Fruit fly (Drosophila melanogaster): ENCODE measurements around the gene mRpL11.

mRpL11 gene

DNA sequence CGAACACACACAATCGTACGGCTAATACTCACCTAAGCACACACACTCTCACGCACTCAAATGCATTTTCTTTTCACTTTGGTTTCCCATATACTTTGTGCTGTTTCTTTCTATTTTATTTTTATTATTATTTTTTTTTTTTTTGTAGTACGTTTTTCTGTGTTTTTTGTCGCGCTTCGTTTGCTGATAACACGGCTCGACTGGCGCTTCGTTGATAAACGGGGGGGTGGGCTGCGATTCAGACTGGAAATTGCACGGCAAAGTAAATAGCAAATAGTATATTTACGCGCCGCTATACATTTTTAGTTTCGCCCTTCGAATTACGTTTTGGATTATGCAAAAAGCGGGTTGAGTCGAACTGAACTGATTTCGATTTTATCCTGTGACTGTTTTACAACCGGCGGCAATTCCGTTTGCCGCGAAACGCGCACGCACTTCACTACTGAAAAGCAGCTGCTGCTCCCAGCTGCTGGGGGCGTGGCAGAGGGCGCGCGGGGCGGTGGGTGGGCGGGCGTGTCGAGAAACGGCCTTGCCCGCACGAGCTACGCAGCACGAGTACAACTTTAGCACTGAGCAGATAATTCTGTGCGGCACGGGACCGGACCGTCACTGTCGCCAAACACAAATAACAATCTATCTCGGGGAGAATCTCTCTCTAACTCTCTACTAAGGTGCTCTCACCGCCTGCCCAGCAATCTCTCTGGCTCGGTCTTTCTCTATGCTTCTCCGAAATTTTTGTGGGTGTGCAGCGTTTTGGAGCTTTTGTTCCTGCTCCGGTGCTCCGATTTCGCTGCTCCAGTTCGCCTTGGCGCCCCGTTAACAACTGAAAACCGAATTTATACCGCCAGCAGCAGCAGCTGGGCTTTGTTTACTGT lies 46.1 kb downstream of the mRpL11 start, which contains the start of gene Pde6 (continued):
- TF ChIP-seq Sox15 (GFP tag; optimal IDR thresholded peaks at IDR 0.05) = no peak
- peak; percentile 91 for TF ChIP-seq CG6163 (GFP tag; IDR thresholded peaks at IDR 0.05)
- peak; percentile 56 for TF ChIP-seq CG6808 (GFP tag; optimal IDR thresholded peaks at IDR 0.05)
- peak; percentile 33 for TF ChIP-seq CG3032 (tag; optimal IDR thresholded peaks at IDR 0.05)
- peak; percentile 5 for TF ChIP-seq fkh (GFP tag; optimal IDR thresholded peaks at IDR 0.05)
- TF ChIP-seq CG6276 (GFP tag; optimal IDR thresholded peaks at IDR 0.05) = peak; percentile 87
- peak; percentile 28 for TF ChIP-seq spab (GFP tag; optimal IDR thresholded peaks at IDR 0.05)
- TF ChIP-seq Gug (GFP tag; IDR thresholded peaks at IDR 0.05) = peak; percentile 68
- TF ChIP-seq CG10631 (GFP tag; optimal IDR thresholded peaks at IDR 0.05) = peak; percentile 17
- TF ChIP-seq net (GFP tag; optimal IDR thresholded peaks at IDR 0.05) = peak; percentile 74
- no peak for TF ChIP-seq Ets21C (GFP tag; optimal IDR thresholded peaks at IDR 0.05)
- TF ChIP-seq pdm3 (GFP tag; optimal IDR thresholded peaks at IDR 0.05) = peak; percentile 24
- TF ChIP-seq ss (GFP tag; optimal IDR thresholded peaks at IDR 0.05) = peak; percentile 21 to 52
- peak; percentile 40 for TF ChIP-seq CG34406 (GFP tag; optimal IDR thresholded peaks at IDR 0.05)
- no peak for TF ChIP-seq Sox102F (GFP tag; optimal IDR thresholded peaks at IDR 0.05)
- TF ChIP-seq CG11902 (GFP tag; optimal IDR thresholded peaks at IDR 0.05) = no peak
- peak; percentile 78 for TF ChIP-seq CG32006 (GFP tag; optimal IDR thresholded peaks at IDR 0.05)
- no peak for TF ChIP-seq esn (GFP tag; optimal IDR thresholded peaks at IDR 0.05)
- peak; percentile 65 for TF ChIP-seq Lpt (GFP tag; optimal IDR thresholded peaks at IDR 0.05)
- TF ChIP-seq Smox (GFP tag; optimal IDR thresholded peaks at IDR 0.05) = no peak

- TF ChIP-seq CG32006 (GFP tag; optimal IDR thresholded peaks at IDR 0.05) = peak; percentile 94
- peak; percentile 73 for TF ChIP-seq Gug (GFP tag; IDR thresholded peaks at IDR 0.05)
- peak; percentile 30 for TF ChIP-seq CG8632 (GFP tag; optimal IDR thresholded peaks at IDR 0.05)
- peak; percentile 37 for TF ChIP-seq fd59A (GFP tag; optimal IDR thresholded peaks at IDR 0.05)
- no peak for TF ChIP-seq vri (GFP tag; optimal IDR thresholded peaks at IDR 0.05)
- peak; percentile 59 for TF ChIP-seq esn (GFP tag; optimal IDR thresholded peaks at IDR 0.05)
- peak; percentile 86 for TF ChIP-seq CG4318 (GFP tag; optimal IDR thresholded peaks at IDR 0.05)
- TF ChIP-seq CG8119 (GFP tag; IDR thresholded peaks at IDR 0.05) = peak; percentile 89
- TF ChIP-seq Smox (GFP tag; optimal IDR thresholded peaks at IDR 0.05) = peak; percentile 46
- TF ChIP-seq acj6 (GFP tag; optimal IDR thresholded peaks at IDR 0.05) = peak; percentile 61
- TF ChIP-seq CG10669 (GFP tag; optimal IDR thresholded peaks at IDR 0.05) = peak; percentile 72
- TF ChIP-seq CG6792 (GFP tag; optimal IDR thresholded peaks at IDR 0.05) = peak; percentile 41
- peak; percentile 49 for TF ChIP-seq CG6808 (GFP tag; optimal IDR thresholded peaks at IDR 0.05)
- TF ChIP-seq CG6276 (GFP tag; optimal IDR thresholded peaks at IDR 0.05) = peak; percentile 79
- TF ChIP-seq cyc (GFP tag; optimal IDR thresholded peaks at IDR 0.05) = peak; percentile 43
- peak; percentile 28 for TF ChIP-seq Hr39 (GFP tag; optimal IDR thresholded peaks at IDR 0.05)
- TF ChIP-seq CG6854 (GFP tag; optimal IDR thresholded peaks at IDR 0.05) = no peak
- peak; percentile 59 for TF ChIP-seq Eip75B (GFP tag; optimal IDR thresholded peaks at IDR 0.05)
- peak; percentile 76 for TF ChIP-seq fkh (GFP tag; optimal IDR thresholded peaks at IDR 0.05)
- peak; percentile 31 for TF ChIP-seq spab (GFP tag; optimal IDR thresholded peaks at IDR 0.05)
- peak; percentile 63 for TF ChIP-seq Met (GFP tag; optimal IDR thresholded peaks at IDR 0.05)
- TF ChIP-seq OdsH (GFP tag; optimal IDR thresholded peaks at IDR 0.05) = peak; percentile 65
- peak; percentile 49 for TF ChIP-seq Sox102F (GFP tag; optimal IDR thresholded peaks at IDR 0.05)
- TF ChIP-seq CG8319 (GFP tag; optimal IDR thresholded peaks at IDR 0.05) = no peak
- peak; percentile 84 for TF ChIP-seq svp (GFP tag)
- peak; percentile 59; the same call in 1 of the 2 replicates for TF ChIP-seq CG11294 (GFP tag; IDR thresholded peaks at IDR 0.05)
- no peak for TF ChIP-seq Eip93F (GFP tag; optimal IDR thresholded peaks at IDR 0.05)
- TF ChIP-seq Eip78C (GFP tag) = peak; percentile 94
- no peak for TF ChIP-seq CG9139 (GFP tag; optimal IDR thresholded peaks at IDR 0.05)
- no peak for TF ChIP-seq fd85E (GFP tag; optimal IDR thresholded peaks at IDR 0.05)
- peak; percentile 67 for TF ChIP-seq lz (GFP tag; optimal IDR thresholded peaks at IDR 0.05)
- peak; percentile 58 for TF ChIP-seq CG16779 (tag; optimal IDR thresholded peaks at IDR 0.05)
- TF ChIP-seq dac (GFP tag; optimal IDR thresholded peaks at IDR 0.05) = peak; percentile 87
- TF ChIP-seq CG11762 (GFP tag; optimal IDR thresholded peaks at IDR 0.05; ENCODE audit: insufficient read depth) = peak; percentile 48
- TF ChIP-seq salr (GFP tag; optimal IDR thresholded peaks at IDR 0.05) = peak; percentile 24 to 78
- TF ChIP-seq CG3032 (tag; optimal IDR thresholded peaks at IDR 0.05) = peak; percentile 58
- TF ChIP-seq CG34406 (GFP tag; optimal IDR thresholded peaks at IDR 0.05) = peak; percentile 51
Observed at dm6 chr3R:14558383-14558883, 46.8 kb downstream of the mRpL11 start.

Measured in whole organism, prepupa.